Fruit fly (Drosophila melanogaster) Kc167 (cell line): ENCODE measurements around the gene Hsp70Aa.
"Not testable (repeated sequence)": the region's sequence is repeated elsewhere in the genome, so short reads cannot be mapped to it uniquely, and the experiment has no call there.

Source experiments
- Myc ChIP-seq: fragments of >200 bp; optimal IDR thresholded peaks from 2 replicates; lab custom pipeline; 2017; ENCODE audit warnings: missing external identifiers
- Sin3A ChIP-seq: fragments of >200 bp; optimal IDR thresholded peaks from 2 replicates; lab custom pipeline; 2018; ENCODE audit warnings: missing external identifiers
- h ChIP-seq: fragments of >200 bp; optimal IDR thresholded peaks from 3 replicates; lab custom pipeline; 2018; ENCODE audit warnings: missing external identifiers
- insv ChIP-seq: fragments of >200 bp; optimal IDR thresholded peaks from 3 replicates; lab custom pipeline; 2018; ENCODE audit warnings: missing external identifiers
- psq ChIP-seq: fragments of >200 bp; optimal IDR thresholded peaks from 2 replicates; lab custom pipeline; 2017; ENCODE audit warnings: missing external identifiers
- ttk ChIP-seq: sonication (Bioruptor generic); optimal IDR thresholded peaks from 2 replicates; lab custom pipeline; 2017; ENCODE audit warnings: missing external identifiers

The Hsp70Aa gene

dm6 chr3R:11964000-11964399 is 7.7 kb upstream of the Hsp70Aa start:
- no peak for TF ChIP-seq Myc (lab: Kevin White, UChicago)
- TF ChIP-seq h, result no peak
- no peak for TF ChIP-seq insv
- TF ChIP-seq psq (lab: Kevin White, UChicago), result no peak
- no peak for TF ChIP-seq ttk (lab: Kevin White, UChicago)
- TF ChIP-seq Sin3A, result no peak

- no peak for TF ChIP-seq Myc (lab: Kevin White, UChicago)
- no peak for TF ChIP-seq psq (lab: Kevin White, UChicago)
- peak; percentile 94 for TF ChIP-seq Sin3A
These were observed 6.4 kb upstream of the Hsp70Aa start, which contains the start of the genes CG3281 and aurA for dm6 chr3R:11962739-11963214. CG3281 (minus strand) TSS chr3R:11962805. aurA (plus strand) TSS chr3R:11963124.

dm6 chr3R:11958235-11958634 is 1.9 kb upstream of the Hsp70Aa start, which contains the start of gene Hsp70Ab:
Hsp70Ab (plus strand) TSS chr3R:11958535.
- TF ChIP-seq insv; Myc (lab: Kevin White, UChicago); psq (lab: Kevin White, UChicago): not testable (repeated sequence)

DNA sequence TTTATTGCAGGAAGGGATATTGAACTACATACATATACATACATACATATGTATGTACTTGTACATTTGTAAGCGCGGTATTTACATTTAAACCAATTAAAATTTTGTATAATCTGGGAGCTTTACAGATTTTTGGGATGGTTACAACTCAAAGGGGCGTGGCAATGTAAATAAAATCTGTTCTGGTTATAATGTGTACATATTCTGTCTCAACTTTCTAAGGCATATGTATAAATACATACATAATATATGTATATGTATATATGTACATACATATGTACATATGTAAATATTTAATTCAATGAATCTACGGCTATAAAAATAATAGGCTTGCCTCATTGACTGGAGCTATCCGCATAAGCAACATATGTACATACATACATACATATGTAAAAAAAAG is 1.0 kb upstream of the Hsp70Aa start:
- TF ChIP-seq Sin3A, result no peak
- TF ChIP-seq insv, result no peak
- TF ChIP-seq psq (lab: Kevin White, UChicago), result no peak
- no peak for TF ChIP-seq h
- TF ChIP-seq ttk (lab: Kevin White, UChicago), result no peak
- TF ChIP-seq Myc (lab: Kevin White, UChicago), result no peak

dm6 chr3R:11949387-11950029 is 6.8 kb downstream of the Hsp70Aa start, which contains the start of gene CG31211:
CG31211 (plus strand) TSS chr3R:11949680.
- TF ChIP-seq Myc (lab: Kevin White, UChicago) (no peak), insv (no peak), ttk (lab: Kevin White, UChicago) (no peak), psq (lab: Kevin White, UChicago) (no peak), h (no peak), Sin3A (no peak)

DNA sequence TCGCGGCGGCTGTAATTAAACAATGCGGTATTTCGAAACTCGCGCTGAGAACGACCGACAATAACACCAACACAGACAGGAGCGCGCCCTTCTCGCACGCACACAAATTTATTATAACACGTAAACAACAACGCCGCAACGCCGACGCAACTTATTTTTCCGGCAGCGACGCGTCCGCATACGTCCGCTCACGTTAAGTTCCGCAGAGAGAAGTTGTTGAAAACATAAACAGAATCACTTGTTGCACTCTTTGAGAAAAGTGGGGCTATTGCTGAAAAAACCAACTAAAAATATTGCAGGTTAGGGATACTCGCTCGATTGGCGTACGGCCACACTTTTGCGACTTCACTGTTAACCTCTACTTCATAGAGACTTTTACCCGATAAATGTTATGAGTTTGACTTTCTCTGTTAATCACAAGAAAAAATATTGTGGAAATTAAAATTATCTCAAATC is 7.4 kb downstream of the Hsp70Aa start, which contains the start of gene Cad87A:
Cad87A (minus strand) TSS at position 227 of the 456 bp plus-strand sequence.
- TF ChIP-seq Sin3A (no peak), ttk (lab: Kevin White, UChicago) (no peak), insv (no peak), psq (lab: Kevin White, UChicago) (no peak), Myc (lab: Kevin White, UChicago) (no peak), h (no peak)

DNA sequence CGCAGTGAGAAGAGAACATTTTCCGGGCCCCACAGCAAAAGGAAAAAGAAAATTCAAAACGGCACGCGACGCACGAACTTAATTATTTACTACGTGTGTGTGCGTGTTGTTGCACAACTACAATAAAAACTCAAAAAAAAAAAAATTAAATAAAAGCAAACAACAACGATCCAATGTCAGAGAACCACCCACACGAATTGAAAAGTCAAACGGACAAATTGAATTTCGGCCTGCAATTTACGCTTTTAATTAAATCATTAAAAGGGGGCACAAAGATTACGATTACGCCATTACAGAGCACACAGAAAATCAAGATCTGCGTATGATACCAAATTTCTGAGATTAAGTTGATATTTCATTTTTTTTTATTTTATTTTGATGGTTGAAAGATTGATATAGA is 8.4 kb downstream of the Hsp70Aa start:
- TF ChIP-seq Myc (lab: Kevin White, UChicago), result no peak
- no peak for TF ChIP-seq Sin3A
- TF ChIP-seq h, result no peak
- TF ChIP-seq ttk (lab: Kevin White, UChicago), result no peak
- TF ChIP-seq psq (lab: Kevin White, UChicago), result no peak
- no peak for TF ChIP-seq insv

DNA sequence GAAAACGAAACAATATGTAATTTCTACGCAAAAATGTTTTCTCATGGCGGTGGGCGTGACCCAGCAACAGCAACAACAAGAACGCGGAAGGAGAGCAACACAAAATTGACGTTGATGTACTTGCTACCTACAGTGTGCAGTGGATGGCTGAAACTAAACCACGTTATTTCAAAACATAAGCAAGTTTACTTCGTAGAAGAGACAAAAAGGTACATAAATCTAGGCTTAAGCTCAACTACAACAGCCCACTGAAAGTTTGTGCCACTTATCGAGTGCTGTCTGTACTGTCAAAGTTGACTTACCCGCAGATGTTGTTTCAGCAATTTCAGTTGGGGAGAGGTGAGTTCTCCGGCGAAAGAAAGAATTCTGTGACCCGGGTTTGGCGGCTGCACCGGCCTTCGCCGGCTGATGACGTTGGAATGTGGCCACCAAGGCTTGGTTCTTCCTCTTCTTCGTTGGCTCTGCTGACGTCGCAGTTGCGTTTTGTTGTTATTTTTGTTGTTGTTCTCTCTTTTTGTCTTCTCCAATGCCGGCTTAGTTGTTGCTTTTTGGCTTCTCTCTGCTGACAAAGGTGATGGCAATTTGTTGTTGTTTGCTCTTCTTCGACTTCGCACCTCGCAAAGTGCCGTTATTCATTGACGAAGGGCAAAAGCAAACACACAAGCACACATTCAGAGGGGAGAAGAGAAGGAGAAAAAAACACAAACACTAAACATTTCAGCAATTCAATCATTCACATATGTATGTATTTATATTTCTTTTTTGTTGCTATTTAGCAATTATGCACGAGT is 9.1 kb downstream of the Hsp70Aa start:
- TF ChIP-seq insv (no peak), Sin3A (no peak), h (no peak), psq (lab: Kevin White, UChicago) (no peak), Myc (lab: Kevin White, UChicago) (no peak), ttk (lab: Kevin White, UChicago) (no peak)

- no peak for TF ChIP-seq ttk (lab: Kevin White, UChicago)
- TF ChIP-seq h, result no peak
- no peak for TF ChIP-seq psq (lab: Kevin White, UChicago)
- no peak for TF ChIP-seq Myc (lab: Kevin White, UChicago)
- TF ChIP-seq Sin3A, result no peak
- TF ChIP-seq insv, result no peak
These were observed 10.7 kb downstream of the Hsp70Aa start for dm6 chr3R:11945450-11946317.

dm6 chr3R:11941116-11941515 is 15.2 kb downstream of the Hsp70Aa start:
- TF ChIP-seq Sin3A (no peak), psq (lab: Kevin White, UChicago) (no peak), insv (no peak), ttk (lab: Kevin White, UChicago) (no peak), Myc (lab: Kevin White, UChicago) (no peak), h (no peak)

dm6 chr3R:11937427-11938114 is 18.8 kb downstream of the Hsp70Aa start:
- TF ChIP-seq insv (no peak), ttk (lab: Kevin White, UChicago) (no peak), h (no peak), psq (lab: Kevin White, UChicago) (no peak), Sin3A (no peak), Myc (lab: Kevin White, UChicago) (no peak)
